Fruit fly (Drosophila melanogaster): ENCODE results near the gene UGP.
A peak's percentile ranks its signal among the peaks of the same experiment; 100 is the strongest.

The UGP gene

dm6 chr3L:9349314-9349733 is 9.4 kb downstream of the UGP start, which contains the start of gene PGRP-LF (continued):
- TF ChIP-seq achi (GFP tag; optimal IDR thresholded peaks at IDR 0.05) (peak; percentile 28), svp (GFP tag) (peak; percentile 79), CG16779 (tag; optimal IDR thresholded peaks at IDR 0.05) (peak; percentile 58), Lpt (GFP tag; optimal IDR thresholded peaks at IDR 0.05) (no peak), Ets96B (tag; optimal IDR thresholded peaks at IDR 0.05) (no peak), fkh (GFP tag; optimal IDR thresholded peaks at IDR 0.05) (peak; percentile 80), Eip78C (GFP tag) (peak; percentile 77), eg (GFP tag; IDR thresholded peaks at IDR 0.05) (no peak), fd85E (GFP tag; optimal IDR thresholded peaks at IDR 0.05) (no peak), CG4318 (GFP tag; optimal IDR thresholded peaks at IDR 0.05) (no peak), CG11762 (GFP tag; optimal IDR thresholded peaks at IDR 0.05; ENCODE audit: insufficient read depth) (no peak), Hr4 (GFP tag; optimal IDR thresholded peaks at IDR 0.05) (peak; percentile 37), CG9139 (GFP tag; optimal IDR thresholded peaks at IDR 0.05) (no peak), Eip93F (GFP tag; optimal IDR thresholded peaks at IDR 0.05) (peak; percentile 58), ss (GFP tag; optimal IDR thresholded peaks at IDR 0.05) (no peak), CG32006 (GFP tag; optimal IDR thresholded peaks at IDR 0.05) (no peak), lz (GFP tag; optimal IDR thresholded peaks at IDR 0.05) (no peak), CG6163 (GFP tag; IDR thresholded peaks at IDR 0.05) (no peak), Eip75B (GFP tag; optimal IDR thresholded peaks at IDR 0.05) (peak; percentile 7), Hr38 (GFP tag; optimal IDR thresholded peaks at IDR 0.05) (no peak), CG6854 (GFP tag; optimal IDR thresholded peaks at IDR 0.05) (no peak), Met (GFP tag; optimal IDR thresholded peaks at IDR 0.05) (peak; percentile 20), Hr39 (GFP tag; optimal IDR thresholded peaks at IDR 0.05) (no peak)

dm6 chr3L:9345157-9345556 is 13.6 kb downstream of the UGP start:
- TF ChIP-seq svp (GFP tag) (peak; percentile 69), CG6792 (GFP tag; optimal IDR thresholded peaks at IDR 0.05) (no peak), pdm3 (GFP tag; optimal IDR thresholded peaks at IDR 0.05) (no peak), cyc (GFP tag; optimal IDR thresholded peaks at IDR 0.05) (no peak), CG11902 (GFP tag; optimal IDR thresholded peaks at IDR 0.05) (no peak)

- TF ChIP-seq eg (GFP tag; IDR thresholded peaks at IDR 0.05) (no peak), Lpt (GFP tag; optimal IDR thresholded peaks at IDR 0.05) (no peak), CG6276 (GFP tag; optimal IDR thresholded peaks at IDR 0.05) (no peak), ss (GFP tag; optimal IDR thresholded peaks at IDR 0.05) (no peak), OdsH (GFP tag; optimal IDR thresholded peaks at IDR 0.05) (no peak), CG6792 (GFP tag; optimal IDR thresholded peaks at IDR 0.05) (no peak), Sox14 (GFP tag; optimal IDR thresholded peaks at IDR 0.05) (no peak), net (GFP tag; optimal IDR thresholded peaks at IDR 0.05) (no peak), lz (GFP tag; optimal IDR thresholded peaks at IDR 0.05) (no peak), cyc (GFP tag; optimal IDR thresholded peaks at IDR 0.05) (no peak), vri (GFP tag; optimal IDR thresholded peaks at IDR 0.05) (no peak), acj6 (GFP tag; optimal IDR thresholded peaks at IDR 0.05) (no peak), dsx (GFP tag; optimal IDR thresholded peaks at IDR 0.05; ENCODE audit: poor library complexity, severe bottlenecking) (no peak)
Observed at dm6 chr3L:9343963-9344362, 14.8 kb downstream of the UGP start.

- no peak for TF ChIP-seq Ets21C (GFP tag; optimal IDR thresholded peaks at IDR 0.05)
- TF ChIP-seq CG6276 (GFP tag; optimal IDR thresholded peaks at IDR 0.05) = no peak
- no peak for TF ChIP-seq Met (GFP tag; optimal IDR thresholded peaks at IDR 0.05)
- peak; percentile 22 for TF ChIP-seq Sox14 (GFP tag; optimal IDR thresholded peaks at IDR 0.05)
- TF ChIP-seq CG11294 (GFP tag; IDR thresholded peaks at IDR 0.05) = no peak
- peak; percentile 34 for TF ChIP-seq fkh (GFP tag; optimal IDR thresholded peaks at IDR 0.05)
- TF ChIP-seq dsx (GFP tag; optimal IDR thresholded peaks at IDR 0.05; ENCODE audit: poor library complexity, severe bottlenecking) = no peak
- TF ChIP-seq cyc (GFP tag; optimal IDR thresholded peaks at IDR 0.05) = no peak
- TF ChIP-seq CG9139 (GFP tag; optimal IDR thresholded peaks at IDR 0.05) = no peak
- no peak for TF ChIP-seq achi (GFP tag; optimal IDR thresholded peaks at IDR 0.05)
- TF ChIP-seq fd59A (GFP tag; optimal IDR thresholded peaks at IDR 0.05) = no peak
- TF ChIP-seq dac (GFP tag; optimal IDR thresholded peaks at IDR 0.05) = no peak
- TF ChIP-seq svp (GFP tag) = peak; percentile 21
- no peak for TF ChIP-seq Ets96B (tag; optimal IDR thresholded peaks at IDR 0.05)
- TF ChIP-seq CG1621 (tag; optimal IDR thresholded peaks at IDR 0.05) = no peak
- no peak for TF ChIP-seq CG6792 (GFP tag; optimal IDR thresholded peaks at IDR 0.05)
- TF ChIP-seq CG8632 (GFP tag; optimal IDR thresholded peaks at IDR 0.05) = no peak
- no peak for TF ChIP-seq CG11762 (GFP tag; optimal IDR thresholded peaks at IDR 0.05; ENCODE audit: insufficient read depth)
- TF ChIP-seq vri (GFP tag; optimal IDR thresholded peaks at IDR 0.05) = no peak
- TF ChIP-seq CG3919 (GFP tag; optimal IDR thresholded peaks at IDR 0.05) = no peak
- no peak for TF ChIP-seq Sox15 (GFP tag; optimal IDR thresholded peaks at IDR 0.05)
- TF ChIP-seq spab (GFP tag; optimal IDR thresholded peaks at IDR 0.05) = no peak
- TF ChIP-seq CG32006 (GFP tag; optimal IDR thresholded peaks at IDR 0.05) = no peak
- TF ChIP-seq salr (GFP tag; optimal IDR thresholded peaks at IDR 0.05) = no peak
- no peak for TF ChIP-seq CG7368 (GFP tag; optimal IDR thresholded peaks at IDR 0.05)
- no peak for TF ChIP-seq acj6 (GFP tag; optimal IDR thresholded peaks at IDR 0.05)
- no peak for TF ChIP-seq Hr39 (GFP tag; optimal IDR thresholded peaks at IDR 0.05)
Observed at dm6 chr3L:9340839-9341238, 17.9 kb downstream of the UGP start.

Data from whole organism, prepupa.